Fruit fly (Drosophila melanogaster) whole organism, prepupa: ENCODE data around the gene Dr.

Experiments
- CG10631 ChIP-seq: fragments of 200-800 bp; sonication (Bioruptor generic); optimal IDR thresholded peaks from 2 replicates; lab custom pipeline; 2016; ENCODE audit warnings: missing biosample characterization, missing genetic modification characterization
- CG10669 ChIP-seq: fragments of 200-800 bp; sonication (Bioruptor generic); optimal IDR thresholded peaks from 3 replicates; lab custom pipeline; 2018; ENCODE audit warnings: missing biosample characterization, mild to moderate bottlenecking, missing genetic modification characterization, moderate library complexity
- CG11294 ChIP-seq: fragments of 200-800 bp; sonication (Bioruptor generic); IDR thresholded peaks from 2 replicates; pipeline ENCODE4 v1.3.6; 2022; ENCODE audit warnings: missing biosample characterization, missing genetic modification characterization
- CG11762 ChIP-seq: fragments of 200-800 bp; sonication (Bioruptor generic); optimal IDR thresholded peaks from 3 replicates; lab custom pipeline; 2016; ENCODE audit warnings: missing biosample characterization, missing genetic modification characterization; ENCODE audit not compliant: insufficient read depth
- CG11902 ChIP-seq: fragments of 200-800 bp; sonication (Bioruptor generic); optimal IDR thresholded peaks from 3 replicates; lab custom pipeline; 2016; ENCODE audit warnings: missing biosample characterization, missing genetic modification characterization
- CG15336 ChIP-seq: fragments of 200-800 bp; sonication (Bioruptor generic); IDR thresholded peaks from 2 replicates; pipeline ENCODE4 v1.3.6; 2022; ENCODE audit warnings: missing biosample characterization, missing genetic modification characterization
- CG1621 ChIP-seq: fragments of 200-800 bp; sonication (Bioruptor generic); optimal IDR thresholded peaks from 3 replicates; lab custom pipeline; 2018; ENCODE audit warnings: missing biosample characterization, mild to moderate bottlenecking, missing genetic modification characterization
- CG16779 ChIP-seq: fragments of 200-800 bp; sonication (Bioruptor generic); optimal IDR thresholded peaks from 3 replicates; lab custom pipeline; 2017; ENCODE audit warnings: missing biosample characterization, mild to moderate bottlenecking, missing genetic modification characterization
- CG3032 ChIP-seq: fragments of 200-800 bp; optimal IDR thresholded peaks from 2 replicates; lab custom pipeline; 2019; ENCODE audit warnings: missing biosample characterization, mild to moderate bottlenecking, missing genetic modification characterization, moderate library complexity
- CG31627 ChIP-seq: fragments of 200-800 bp; sonication (Bioruptor generic); optimal IDR thresholded peaks from 3 replicates; lab custom pipeline; 2016; ENCODE audit warnings: missing biosample characterization, missing genetic modification characterization
- CG34406 ChIP-seq: fragments of 200-800 bp; sonication (Bioruptor generic); optimal IDR thresholded peaks from 3 replicates; lab custom pipeline; 2016; ENCODE audit warnings: missing biosample characterization, missing genetic modification characterization
- CG3919 ChIP-seq: fragments of 200-800 bp; sonication (Bioruptor generic); optimal IDR thresholded peaks from 3 replicates; lab custom pipeline; 2016; ENCODE audit warnings: missing biosample characterization, missing genetic modification characterization
- CG4318 ChIP-seq: fragments of 200-800 bp; sonication (Bioruptor generic); optimal IDR thresholded peaks from 3 replicates; lab custom pipeline; 2017; ENCODE audit warnings: missing biosample characterization, mild to moderate bottlenecking, missing genetic modification characterization
- CG6163 ChIP-seq: fragments of 200-800 bp; sonication (Bioruptor generic); IDR thresholded peaks from 3 replicates; pipeline ENCODE4 v1.3.6; 2022; ENCODE audit warnings: missing biosample characterization, missing genetic modification characterization
- CG6276 ChIP-seq: fragments of 200-800 bp; sonication (Bioruptor generic); optimal IDR thresholded peaks from 2 replicates; lab custom pipeline; 2017; ENCODE audit warnings: missing biosample characterization, mild to moderate bottlenecking, missing genetic modification characterization
- CG6792 ChIP-seq: fragments of 200-800 bp; sonication (Bioruptor generic); optimal IDR thresholded peaks from 3 replicates; lab custom pipeline; 2016; ENCODE audit warnings: missing biosample characterization, missing genetic modification characterization
- CG6854 ChIP-seq: fragments of 200-800 bp; sonication (Bioruptor generic); optimal IDR thresholded peaks from 2 replicates; lab custom pipeline; 2017; ENCODE audit warnings: missing biosample characterization, mild to moderate bottlenecking, missing genetic modification characterization
- CG7368 ChIP-seq: fragments of 200-800 bp; sonication (Bioruptor generic); optimal IDR thresholded peaks from 3 replicates; lab custom pipeline; 2016; ENCODE audit warnings: missing biosample characterization, missing genetic modification characterization
- CG8119 ChIP-seq: fragments of 200-800 bp; sonication (Bioruptor generic); IDR thresholded peaks from 3 replicates; pipeline ENCODE4 v1.3.6; 2022; ENCODE audit warnings: missing biosample characterization, missing genetic modification characterization
- CG8319 ChIP-seq: fragments of 200-800 bp; sonication (Bioruptor generic); optimal IDR thresholded peaks from 3 replicates; lab custom pipeline; 2016; ENCODE audit warnings: missing biosample characterization, missing genetic modification characterization
- CG8632 ChIP-seq: fragments of 200-800 bp; sonication (Bioruptor generic); optimal IDR thresholded peaks from 3 replicates; lab custom pipeline; 2016; ENCODE audit warnings: missing biosample characterization, missing genetic modification characterization
- Ets21C ChIP-seq: fragments of 200-800 bp; sonication (Bioruptor generic); optimal IDR thresholded peaks from 3 replicates; lab custom pipeline; 2016; ENCODE audit warnings: missing biosample characterization, missing genetic modification characterization
- Gug ChIP-seq: fragments of 200-800 bp; sonication (Bioruptor generic); IDR thresholded peaks from 2 replicates; pipeline ENCODE4 v1.3.6; 2022; ENCODE audit warnings: missing biosample characterization, missing genetic modification characterization
- Hr38 ChIP-seq: sonication (Bioruptor generic); optimal IDR thresholded peaks from 2 replicates; lab custom pipeline; 2016; ENCODE audit warnings: missing biosample characterization, missing genetic modification characterization
- Hr39 ChIP-seq: fragments of 200-800 bp; sonication (Bioruptor generic); optimal IDR thresholded peaks from 2 replicates; lab custom pipeline; 2016; ENCODE audit warnings: missing biosample characterization, missing genetic modification characterization
- Hr4 ChIP-seq: fragments of 200-800 bp; sonication (Bioruptor generic); optimal IDR thresholded peaks from 3 replicates; lab custom pipeline; 2016; ENCODE audit warnings: missing biosample characterization, missing genetic modification characterization
- Lpt ChIP-seq: fragments of 200-800 bp; sonication (Bioruptor generic); optimal IDR thresholded peaks from 3 replicates; lab custom pipeline; 2016; ENCODE audit warnings: missing biosample characterization, missing genetic modification characterization
- Met ChIP-seq: fragments of 200-800 bp; sonication (Bioruptor generic); optimal IDR thresholded peaks from 3 replicates; lab custom pipeline; 2016; ENCODE audit warnings: missing biosample characterization, missing genetic modification characterization
- Smox ChIP-seq: fragments of 200-800 bp; sonication (Bioruptor generic); optimal IDR thresholded peaks from 3 replicates; lab custom pipeline; 2016; ENCODE audit warnings: missing biosample characterization, missing genetic modification characterization
- achi ChIP-seq: fragments of 200-800 bp; sonication (Bioruptor generic); optimal IDR thresholded peaks from 3 replicates; lab custom pipeline; 2016; ENCODE audit warnings: missing biosample characterization, missing genetic modification characterization
- cyc ChIP-seq: fragments of 200-800 bp; sonication (Bioruptor generic); optimal IDR thresholded peaks from 3 replicates; lab custom pipeline; 2016; ENCODE audit warnings: missing biosample characterization, missing genetic modification characterization
- dac ChIP-seq: fragments of 200-800 bp; sonication (Bioruptor generic); optimal IDR thresholded peaks from 2 replicates; lab custom pipeline; 2017; ENCODE audit warnings: missing biosample characterization, mild to moderate bottlenecking, missing genetic modification characterization
- dsx ChIP-seq: fragments of 200-800 bp; optimal IDR thresholded peaks from 3 replicates; lab custom pipeline; 2019; ENCODE audit warnings: missing biosample characterization, mild to moderate bottlenecking, missing genetic modification characterization, moderate library complexity; ENCODE audit not compliant: poor library complexity, severe bottlenecking
- eg ChIP-seq: fragments of 200-800 bp; sonication (Bioruptor generic); IDR thresholded peaks from 3 replicates; pipeline ENCODE4 v1.3.6; 2022; ENCODE audit warnings: missing biosample characterization, missing genetic modification characterization
- fd59A ChIP-seq: fragments of 200-800 bp; sonication (Bioruptor generic); optimal IDR thresholded peaks from 2 replicates; lab custom pipeline; 2017; ENCODE audit warnings: missing biosample characterization, mild to moderate bottlenecking, missing genetic modification characterization, missing genetic modification reagents
- fd85E ChIP-seq: fragments of 200-800 bp; sonication (Bioruptor generic); optimal IDR thresholded peaks from 3 replicates; lab custom pipeline; 2016; ENCODE audit warnings: missing biosample characterization, missing genetic modification characterization
- fkh ChIP-seq: fragments of 200-800 bp; sonication (Bioruptor generic); optimal IDR thresholded peaks from 3 replicates; lab custom pipeline; 2017; ENCODE audit warnings: missing biosample characterization, mild to moderate bottlenecking, missing genetic modification characterization, moderate library complexity
- pdm3 ChIP-seq: fragments of 200-800 bp; sonication (Bioruptor generic); optimal IDR thresholded peaks from 3 replicates; lab custom pipeline; 2016; ENCODE audit warnings: missing biosample characterization, missing genetic modification characterization
- salr ChIP-seq, 2 experiments: fragments of 200-800 bp; sonication (Bioruptor generic); optimal IDR thresholded peaks; 3 replicates each; lab custom pipeline; 2016 to 2018; ENCODE audit warnings: missing biosample characterization in 2 of 2, missing genetic modification characterization in 2 of 2, mild to moderate bottlenecking in 1 of 2
- ss ChIP-seq, 2 experiments: fragments of 200-800 bp; sonication (Bioruptor generic); optimal IDR thresholded peaks; 2 replicates in 1 of 2; 3 replicates in 1 of 2; lab custom pipeline; 2017 to 2018; ENCODE audit warnings: mild to moderate bottlenecking in 2 of 2, missing biosample characterization in 2 of 2, missing genetic modification characterization in 2 of 2, moderate library complexity in 1 of 2
- svp ChIP-seq: fragments of 200-800 bp; sonication (Bioruptor generic); peaks from one replicate; lab custom pipeline; 2016; ENCODE audit warnings: missing biosample characterization, missing genetic modification characterization

Dr gene

dm6 chr3R:29516766-29517165 lies 39.4 kb upstream of the Dr start:
- TF ChIP-seq CG34406 (GFP tag; lab: Kevin White, UChicago) (no peak), CG4318 (GFP tag; lab: Kevin White, UChicago) (no peak), Smox (GFP tag; lab: Kevin White, UChicago) (no peak)
- TF ChIP-seq, all 60 proteins: peak for 0

dm6 chr3R:29517923-29518322 lies 38.3 kb upstream of the Dr start:
- no peak for TF ChIP-seq CG31627 (GFP tag; lab: Kevin White, UChicago)
- no peak for TF ChIP-seq fd85E (GFP tag; lab: Kevin White, UChicago)
- TF ChIP-seq CG6163, result no peak
- no peak for TF ChIP-seq CG11762 (GFP tag; lab: Kevin White, UChicago)
- no peak for TF ChIP-seq CG8632
- TF ChIP-seq cyc (GFP tag; lab: Kevin White, UChicago), result no peak
- TF ChIP-seq ss (GFP tag; optimal IDR thresholded peaks at IDR 0.05; lab: Kevin White, UChicago), result no peak
- TF ChIP-seq, all 60 proteins: peak for 0

- TF ChIP-seq dsx (GFP tag; lab: Kevin White, UChicago) (no peak), Hr39 (GFP tag; lab: Kevin White, UChicago) (no peak), CG7368 (GFP tag; lab: Kevin White, UChicago) (no peak), CG8319 (GFP tag; lab: Kevin White, UChicago) (no peak), CG8632 (no peak), salr (GFP tag; optimal IDR thresholded peaks at IDR 0.05; lab: Kevin White, UChicago) (no peak), ss (GFP tag; optimal IDR thresholded peaks at IDR 0.05; lab: Kevin White, UChicago) (no peak), CG3919 (GFP tag; lab: Kevin White, UChicago) (no peak), Ets21C (GFP tag; lab: Kevin White, UChicago) (no peak), CG6276 (GFP tag; lab: Kevin White, UChicago) (no peak), CG6854 (GFP tag; lab: Kevin White, UChicago) (no peak), Hr4 (GFP tag; lab: Kevin White, UChicago) (no peak), pdm3 (GFP tag; lab: Kevin White, UChicago) (no peak), CG3032 (tag; lab: Kevin White, UChicago) (no peak), CG6792 (GFP tag; lab: Kevin White, UChicago) (no peak), Met (GFP tag; lab: Kevin White, UChicago) (no peak), CG8119 (GFP tag; lab: Robert Waterston, UW) (no peak)
- TF ChIP-seq, all 60 proteins: peak for 0
These were observed 37.7 kb upstream of the Dr start for dm6 chr3R:29518498-29518897.

dm6 chr3R:29519332-29519731 lies 36.9 kb upstream of the Dr start:
- TF ChIP-seq salr (GFP tag; optimal IDR thresholded peaks at IDR 0.05; lab: Kevin White, UChicago) (peak; percentile 31 to 63), CG31627 (GFP tag; lab: Kevin White, UChicago) (peak; percentile 25), svp (GFP tag; lab: Kevin White, UChicago) (peak; percentile 78), CG6276 (GFP tag; lab: Kevin White, UChicago) (peak; percentile 55), Hr38 (GFP tag; lab: Kevin White, UChicago) (no peak), Met (GFP tag; lab: Kevin White, UChicago) (peak; percentile 59), eg (peak; percentile 79), CG6854 (GFP tag; lab: Kevin White, UChicago) (peak; percentile 39), CG11902 (GFP tag; lab: Kevin White, UChicago) (peak; percentile 67), CG7368 (GFP tag; lab: Kevin White, UChicago) (peak; percentile 65), CG11762 (GFP tag; lab: Kevin White, UChicago) (peak; percentile 51), Hr39 (GFP tag; lab: Kevin White, UChicago) (peak; percentile 6), CG8632 (peak; percentile 77), CG10631 (GFP tag; lab: Kevin White, UChicago) (peak; percentile 69), Hr4 (GFP tag; lab: Kevin White, UChicago) (peak; percentile 41), cyc (GFP tag; lab: Kevin White, UChicago) (peak; percentile 57), CG10669 (GFP tag; lab: Kevin White, UChicago) (peak; percentile 77), CG8319 (GFP tag; lab: Kevin White, UChicago) (peak; percentile 46), Lpt (GFP tag; lab: Kevin White, UChicago) (peak; percentile 60), CG16779 (tag; lab: Kevin White, UChicago) (peak; percentile 45), Smox (GFP tag; lab: Kevin White, UChicago) (peak; percentile 51), fd59A (peak; percentile 65), CG8119 (GFP tag; lab: Robert Waterston, UW) (peak; percentile 82), ss (GFP tag; optimal IDR thresholded peaks at IDR 0.05; lab: Kevin White, UChicago) (peak; percentile 70 to 86), dac (GFP tag; lab: Kevin White, UChicago) (no peak), CG1621 (tag; lab: Kevin White, UChicago) (peak; percentile 63), fd85E (GFP tag; lab: Kevin White, UChicago) (no peak), CG4318 (GFP tag; lab: Kevin White, UChicago) (peak; percentile 34), Gug (GFP tag; lab: Robert Waterston, UW) (peak; percentile 43; the same call in 1 of the 2 replicates), Ets21C (GFP tag; lab: Kevin White, UChicago) (peak; percentile 4), pdm3 (GFP tag; lab: Kevin White, UChicago) (peak; percentile 45), CG15336 (GFP tag; lab: Robert Waterston, UW) (peak; percentile 77), CG11294 (peak; percentile 15; the same call in 1 of the 2 replicates), fkh (GFP tag; lab: Kevin White, UChicago) (no peak), CG3919 (GFP tag; lab: Kevin White, UChicago) (peak; percentile 82), achi (GFP tag; lab: Kevin White, UChicago) (peak; percentile 78)
